Worm (Caenorhabditis elegans) whole organism, L4/young adult: ENCODE measurements around the gene F26A1.3.

Source experiments
- W03F9.2 ChIP-seq: fragments of 150-350 bp; optimal IDR thresholded peaks from 2 replicates; lab custom pipeline; 2014; ENCODE audit warnings: missing biosample characterization, missing genetic modification characterization
- dao-5 ChIP-seq: sonication (generic microtip); optimal IDR thresholded peaks from 2 replicates; lab custom pipeline; 2016; ENCODE audit warnings: missing genotype, missing genetic modification characterization, moderate library complexity, missing compliant biosample characterization
- him-1 ChIP-seq: sonication (generic microtip); optimal IDR thresholded peaks from 2 replicates; lab custom pipeline; 2016; ENCODE audit warnings: missing genotype, missing genetic modification reagents, missing genetic modification characterization, missing compliant biosample characterization

DNA sequence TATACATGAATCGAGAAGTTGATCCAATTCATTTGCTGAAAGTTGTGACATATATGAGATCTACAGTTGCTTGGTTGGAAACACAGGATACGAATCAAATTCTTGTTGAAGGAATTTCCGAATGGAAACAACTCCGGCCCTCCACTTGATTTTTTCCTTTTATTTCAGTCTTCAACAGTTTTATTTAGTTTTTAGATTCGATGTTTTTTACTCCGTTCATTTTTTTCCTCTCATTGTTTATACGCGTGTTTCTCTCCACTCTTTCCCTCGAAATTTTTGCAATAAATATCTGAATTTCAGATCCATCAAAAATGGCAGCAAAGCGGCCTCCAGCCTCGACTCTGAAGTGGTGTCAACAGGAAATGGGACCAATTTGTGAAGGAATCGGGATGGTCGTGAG lies 36.4 kb downstream of the F26A1.3 start, which contains the start of gene coq-8:
- TF ChIP-seq W03F9.2 (tag; lab: Kevin White, UChicago) (no peak), dao-5 (tag; lab: Kevin White, UChicago) (no peak), him-1 (tag; lab: Kevin White, UChicago) (no peak)
